Fruit fly (Drosophila melanogaster): ENCODE results near the gene cmet.

Gene cmet

dm6 chr2L:11249376-11249775 lies 19.4 kb downstream of the cmet start:
- no peak for TF ChIP-seq CTCF (optimal IDR thresholded peaks at IDR 0.05)
- TF ChIP-seq CG8478 (optimal IDR thresholded peaks at IDR 0.05), result no peak

dm6 chr2L:11247730-11248129 lies 21.1 kb downstream of the cmet start:
- TF ChIP-seq CTCF (optimal IDR thresholded peaks at IDR 0.05) (no peak), CG8478 (optimal IDR thresholded peaks at IDR 0.05) (no peak)

- TF ChIP-seq CG8478 (optimal IDR thresholded peaks at IDR 0.05) (no peak), CTCF (optimal IDR thresholded peaks at IDR 0.05) (no peak)
Observed at dm6 chr2L:11243912-11244311, 24.9 kb downstream of the cmet start.

dm6 chr2L:11236364-11236763 lies 32.4 kb downstream of the cmet start:
- no peak for TF ChIP-seq CG8478 (optimal IDR thresholded peaks at IDR 0.05)
- no peak for TF ChIP-seq CTCF (optimal IDR thresholded peaks at IDR 0.05)

dm6 chr2L:11235534-11235933 lies 33.3 kb downstream of the cmet start:
- no peak for TF ChIP-seq CG8478 (optimal IDR thresholded peaks at IDR 0.05)
- no peak for TF ChIP-seq CTCF (optimal IDR thresholded peaks at IDR 0.05)

- TF ChIP-seq CG8478 (optimal IDR thresholded peaks at IDR 0.05) (no peak), CTCF (optimal IDR thresholded peaks at IDR 0.05) (no peak)
Observed at dm6 chr2L:11228909-11229574, 39.8 kb downstream of the cmet start.

dm6 chr2L:11228039-11228438 lies 40.8 kb downstream of the cmet start:
- no peak for TF ChIP-seq CG8478 (optimal IDR thresholded peaks at IDR 0.05)
- TF ChIP-seq CTCF (optimal IDR thresholded peaks at IDR 0.05), result no peak

dm6 chr2L:11227258-11227657 lies 41.5 kb downstream of the cmet start:
- TF ChIP-seq CG8478 (optimal IDR thresholded peaks at IDR 0.05) (no peak), CTCF (optimal IDR thresholded peaks at IDR 0.05) (no peak)

- TF ChIP-seq CG8478 (optimal IDR thresholded peaks at IDR 0.05), result no peak
- TF ChIP-seq CTCF (optimal IDR thresholded peaks at IDR 0.05), result no peak
Observed at dm6 chr2L:11226035-11226434, 42.8 kb downstream of the cmet start.

dm6 chr2L:11224443-11224842 lies 44.4 kb downstream of the cmet start:
- TF ChIP-seq CTCF (optimal IDR thresholded peaks at IDR 0.05), result no peak
- no peak for TF ChIP-seq CG8478 (optimal IDR thresholded peaks at IDR 0.05)

- no peak for TF ChIP-seq CG8478 (optimal IDR thresholded peaks at IDR 0.05)
- no peak for TF ChIP-seq CTCF (optimal IDR thresholded peaks at IDR 0.05)
Observed at dm6 chr2L:11222079-11222478, 46.7 kb downstream of the cmet start.

- TF ChIP-seq CG8478 (optimal IDR thresholded peaks at IDR 0.05) (no peak), CTCF (optimal IDR thresholded peaks at IDR 0.05) (no peak)
Observed at dm6 chr2L:11221296-11221698, 47.5 kb downstream of the cmet start.

dm6 chr2L:11220783-11221182 lies 48.0 kb downstream of the cmet start:
- TF ChIP-seq CTCF (optimal IDR thresholded peaks at IDR 0.05) (no peak), CG8478 (optimal IDR thresholded peaks at IDR 0.05) (no peak)

dm6 chr2L:11219446-11220038 lies 49.3 kb downstream of the cmet start:
- TF ChIP-seq CG8478 (optimal IDR thresholded peaks at IDR 0.05) (no peak), CTCF (optimal IDR thresholded peaks at IDR 0.05) (no peak)

dm6 chr2L:11218918-11219317 lies 49.9 kb downstream of the cmet start:
- TF ChIP-seq CG8478 (optimal IDR thresholded peaks at IDR 0.05), result no peak
- no peak for TF ChIP-seq CTCF (optimal IDR thresholded peaks at IDR 0.05)
